Worm (Caenorhabditis elegans) whole organism, L2 larva: ENCODE data around the gene hosl-1.

Source experiments
- elt-1 ChIP-seq: fragments of 150-350 bp; optimal IDR thresholded peaks from 2 replicates; lab custom pipeline; 2014; ENCODE audit warnings: missing biosample characterization, missing genetic modification characterization
- mdl-1 ChIP-seq, 2 experiments: fragments of 150-350 bp in 1 of 2; sonication (generic microtip) in 1 of 2; optimal IDR thresholded peaks; 2 replicates each; lab custom pipeline; 2017; ENCODE audit warnings: missing biosample characterization in 2 of 2, missing genetic modification characterization in 2 of 2
- unc-62 ChIP-seq: fragments of 150-350 bp; optimal IDR thresholded peaks from 2 replicates; lab custom pipeline; 2014; ENCODE audit warnings: missing biosample characterization, missing genetic modification reagents, missing genetic modification characterization

DNA sequence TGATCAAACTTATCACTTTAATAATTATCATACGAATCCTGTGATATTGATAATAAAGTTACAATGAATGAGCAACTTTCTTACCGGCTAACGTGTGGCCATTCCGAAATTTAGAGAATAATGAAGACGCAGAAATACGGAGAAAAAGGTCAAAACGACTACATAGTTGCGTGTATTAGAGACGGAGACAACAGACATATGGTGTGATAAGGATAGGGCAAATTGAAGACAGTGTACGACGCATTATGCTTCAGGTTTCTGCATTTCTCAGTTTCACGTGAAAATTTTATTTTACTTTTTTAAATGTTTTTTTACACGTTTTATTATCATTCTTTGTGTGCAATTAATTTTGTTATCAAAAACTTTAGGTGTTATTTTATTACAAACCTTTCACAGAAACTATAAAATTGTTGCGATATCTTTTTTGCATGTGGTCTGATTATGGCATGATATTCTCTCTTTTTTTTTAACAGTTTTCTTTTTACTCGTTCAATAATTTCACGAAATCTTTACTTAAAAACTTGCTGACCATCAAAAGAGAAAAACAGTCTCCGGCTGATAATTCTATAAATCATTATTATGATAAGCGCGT lies 36.3 kb downstream of the hosl-1 start, which contains the start of gene tmem-135:
- no peak for TF ChIP-seq unc-62 (GFP tag; lab: Kevin White, UChicago)
- TF ChIP-seq elt-1 (tag; lab: Kevin White, UChicago) = no peak
- TF ChIP-seq mdl-1 (tag; optimal IDR thresholded peaks at IDR 0.05; lab: Kevin White, UChicago) = no peak
